Worm (Caenorhabditis elegans) whole organism, L4/young adult: Measurements from ENCODE around the gene C15C8.4.
A peak's percentile ranks its signal among the peaks of the same experiment; 100 is the strongest.

Source experiments
- W03F9.2 ChIP-seq: fragments of 150-350 bp; optimal IDR thresholded peaks from 2 replicates; lab custom pipeline; 2014; ENCODE audit warnings: missing biosample characterization, missing genetic modification characterization
- dao-5 ChIP-seq: sonication (generic microtip); optimal IDR thresholded peaks from 2 replicates; lab custom pipeline; 2016; ENCODE audit warnings: missing genotype, missing genetic modification characterization, moderate library complexity, missing compliant biosample characterization
- him-1 ChIP-seq: sonication (generic microtip); optimal IDR thresholded peaks from 2 replicates; lab custom pipeline; 2016; ENCODE audit warnings: missing genotype, missing genetic modification reagents, missing genetic modification characterization, missing compliant biosample characterization

Gene C15C8.4

ce11 chrV:12733465-12734248 lies 13.6 kb downstream of the C15C8.4 start, which contains the start of the genes dhs-21 and xbx-9:
dhs-21 (minus strand) TSS chrV:12733645.
xbx-9 (plus strand) TSS chrV:12734198.
- TF ChIP-seq him-1 (tag; lab: Kevin White, UChicago) (no peak), dao-5 (no peak), W03F9.2 (no peak)

- no peak for TF ChIP-seq him-1 (tag; lab: Kevin White, UChicago)
- no peak for TF ChIP-seq dao-5
- TF ChIP-seq W03F9.2 = no peak
Observed at ce11 chrV:12732734-12733133, 14.5 kb downstream of the C15C8.4 start.

- TF ChIP-seq dao-5 (no peak), him-1 (tag; lab: Kevin White, UChicago) (no peak), W03F9.2 (no peak)
Observed at ce11 chrV:12729220-12729619, 18.0 kb downstream of the C15C8.4 start, which contains the start of gene R11D1.10. R11D1.10 (plus strand) TSS chrV:12729520.

- TF ChIP-seq dao-5 (no peak), W03F9.2 (peak; percentile 93), him-1 (tag; lab: Kevin White, UChicago) (peak; percentile 15)
Observed at ce11 chrV:12728062-12728665, 19.1 kb downstream of the C15C8.4 start, which contains the start of the genes rpl-28 and mrpl-49. rpl-28 (minus strand) TSS chrV:12728112. mrpl-49 (plus strand) TSS chrV:12728631.

- no peak for TF ChIP-seq dao-5
- no peak for TF ChIP-seq him-1 (tag; lab: Kevin White, UChicago)
- TF ChIP-seq W03F9.2 = no peak
Observed at ce11 chrV:12727104-12727637, 20.1 kb downstream of the C15C8.4 start, which contains the start of gene R11D1.13. R11D1.13 (plus strand) TSS chrV:12727154.

ce11 chrV:12725893-12726292 lies 21.4 kb downstream of the C15C8.4 start, which contains the start of gene R11D1.12:
R11D1.12 (minus strand) TSS chrV:12725993.
- no peak for TF ChIP-seq him-1 (tag; lab: Kevin White, UChicago)
- TF ChIP-seq W03F9.2 = no peak
- TF ChIP-seq dao-5 = no peak

ce11 chrV:12719713-12720112 lies 27.6 kb downstream of the C15C8.4 start, which contains the start of gene R11D1.7:
R11D1.7 (plus strand) TSS chrV:12720013.
- TF ChIP-seq dao-5 (no peak), W03F9.2 (no peak)

ce11 chrV:12718622-12719021 lies 28.6 kb downstream of the C15C8.4 start, which contains the start of gene str-181:
str-181 (minus strand) TSS chrV:12718722.
- TF ChIP-seq W03F9.2 (no peak), dao-5 (no peak), him-1 (tag; lab: Kevin White, UChicago) (no peak)

- TF ChIP-seq dao-5 = no peak
- TF ChIP-seq W03F9.2 = no peak
- no peak for TF ChIP-seq him-1 (tag; lab: Kevin White, UChicago)
Observed at ce11 chrV:12716447-12716846, 30.8 kb downstream of the C15C8.4 start, which contains the start of gene str-178. str-178 (minus strand) TSS chrV:12716547.

ce11 chrV:12714120-12714519 lies 33.1 kb downstream of the C15C8.4 start, which contains the start of gene R11D1.4:
R11D1.4 (minus strand) TSS chrV:12714220.
- TF ChIP-seq dao-5 = no peak
- no peak for TF ChIP-seq him-1 (tag; lab: Kevin White, UChicago)
- no peak for TF ChIP-seq W03F9.2

- no peak for TF ChIP-seq dao-5
- TF ChIP-seq him-1 (tag; lab: Kevin White, UChicago) = no peak
- TF ChIP-seq W03F9.2 = no peak
Observed at ce11 chrV:12711999-12712398, 35.3 kb downstream of the C15C8.4 start, which contains the start of gene R11D1.3. R11D1.3 (minus strand) TSS chrV:12712099.

ce11 chrV:12708305-12708704 lies 39.0 kb downstream of the C15C8.4 start, which contains the start of gene R11D1.2:
R11D1.2 (plus strand) TSS chrV:12708605.
- no peak for TF ChIP-seq W03F9.2
- TF ChIP-seq dao-5 = no peak
- no peak for TF ChIP-seq him-1 (tag; lab: Kevin White, UChicago)

- TF ChIP-seq dao-5 (no peak), him-1 (tag; lab: Kevin White, UChicago) (no peak)
Observed at ce11 chrV:12706511-12706910, 40.8 kb downstream of the C15C8.4 start.

ce11 chrV:12704077-12704476 lies 43.2 kb downstream of the C15C8.4 start, which contains the start of gene R11D1.1:
R11D1.1 (plus strand) TSS chrV:12704377.
- TF ChIP-seq him-1 (tag; lab: Kevin White, UChicago) (no peak), dao-5 (no peak), W03F9.2 (no peak)
